Worm (Caenorhabditis elegans): ENCODE results near the gene pepm-1.

pepm-1 gene

DNA sequence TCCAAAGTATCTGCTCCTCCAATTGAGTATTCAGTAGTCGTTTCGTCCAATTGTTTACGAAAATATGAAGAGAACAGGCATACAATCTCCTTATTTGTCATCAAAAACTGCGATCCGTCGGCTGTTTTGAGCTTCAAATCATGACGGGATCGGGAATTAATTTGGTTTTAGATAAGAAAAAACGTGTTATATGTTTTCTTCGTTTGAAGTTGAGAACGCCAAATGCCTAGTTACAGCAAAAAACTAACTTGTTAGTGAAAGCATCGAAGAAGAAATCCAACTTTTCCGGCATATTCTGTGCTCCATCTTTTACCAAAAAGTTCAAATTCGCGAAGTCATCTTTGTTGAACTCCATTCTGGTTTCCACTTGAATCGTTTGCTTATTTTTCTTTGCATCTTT is 39.5 kb upstream of the pepm-1 start, which contains the start of gene F14D7.1:
Gene F14D7.1, minus strand, starts transcription at position 101 of the 400 bp plus-strand sequence.
- TF ChIP-seq rnt-1 (tag; optimal IDR thresholded peaks at IDR 0.05) (no peak), tbx-2 (tag; optimal IDR thresholded peaks at IDR 0.05) (no peak), nhr-28 (tag; optimal IDR thresholded peaks at IDR 0.05) (no peak), aha-1 (tag; optimal IDR thresholded peaks at IDR 0.05) (no peak), mab-9 (GFP tag; IDR thresholded peaks at IDR 0.05) (no peak), Y116A8C.19 (tag; optimal IDR thresholded peaks at IDR 0.05; ENCODE audit: borderline replicate concordance) (no peak), egl-13 (tag; optimal IDR thresholded peaks at IDR 0.05) (no peak), C04F5.9 (tag; optimal IDR thresholded peaks at IDR 0.05) (no peak), snpc-4 (tag; optimal IDR thresholded peaks at IDR 0.05) (no peak), lin-15B (tag; optimal IDR thresholded peaks at IDR 0.05) (no peak), egl-27 (tag; optimal IDR thresholded peaks at IDR 0.05) (no peak), fkh-4 (tag; optimal IDR thresholded peaks at IDR 0.05; ENCODE audit: borderline replicate concordance) (no peak), efl-3 (GFP tag; optimal IDR thresholded peaks at IDR 0.05) (no peak), xbp-1 (tag; optimal IDR thresholded peaks at IDR 0.05) (no peak), C16A3.4 (tag; optimal IDR thresholded peaks at IDR 0.05) (no peak), zag-1 (tag; optimal IDR thresholded peaks at IDR 0.05) (no peak), nhr-12 (tag; optimal IDR thresholded peaks at IDR 0.05) (no peak)

DNA sequence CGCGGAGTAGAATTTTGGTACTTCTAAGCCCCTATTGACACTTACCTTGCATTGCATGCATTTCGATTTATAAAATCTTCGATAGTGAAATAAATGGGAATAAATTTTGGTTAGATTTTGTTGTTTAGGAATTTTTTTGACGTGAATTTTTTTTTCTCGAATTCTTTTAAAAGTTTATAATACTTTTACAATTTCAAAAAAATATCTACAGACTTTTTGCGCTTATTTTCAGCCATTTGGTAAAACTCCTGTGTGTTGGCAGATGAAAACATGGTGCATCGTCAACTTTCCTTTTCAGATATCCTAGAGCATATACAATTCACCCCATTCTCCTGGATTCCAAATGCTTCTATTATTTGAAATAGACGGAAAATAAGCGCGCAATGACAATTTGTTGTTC is 38.3 kb upstream of the pepm-1 start, which contains the start of gene F14D7.18:
Gene F14D7.18, minus strand, starts transcription at position 101 of the 400 bp plus-strand sequence.
- no peak for TF ChIP-seq unc-30 (tag; optimal IDR thresholded peaks at IDR 0.05)
- no peak for TF ChIP-seq sup-37 (GFP tag; optimal IDR thresholded peaks at IDR 0.05)
- no peak for TF ChIP-seq isw-1 (GFP tag; IDR thresholded peaks at IDR 0.05)
- TF ChIP-seq mep-1 (tag; optimal IDR thresholded peaks at IDR 0.05): no peak
- TF ChIP-seq hlh-17 (GFP tag; optimal IDR thresholded peaks at IDR 0.05; ENCODE audit: borderline replicate concordance): no peak
- TF ChIP-seq hpl-2 (GFP tag; optimal IDR thresholded peaks at IDR 0.05): no peak
- TF ChIP-seq jun-1 (tag; optimal IDR thresholded peaks at IDR 0.05): no peak
- TF ChIP-seq ceh-90 (tag; optimal IDR thresholded peaks at IDR 0.05): no peak
- no peak for TF ChIP-seq aly-2 (tag; optimal IDR thresholded peaks at IDR 0.05)
- TF ChIP-seq aha-1 (tag; optimal IDR thresholded peaks at IDR 0.05): no peak
- no peak for TF ChIP-seq fos-1 (tag; optimal IDR thresholded peaks at IDR 0.05)

- no peak for TF ChIP-seq efl-1 (optimal IDR thresholded peaks at IDR 0.05)
- no peak for TF ChIP-seq efl-1 (GFP tag; optimal IDR thresholded peaks at IDR 0.05 in 1 of 2)
- no peak for TF ChIP-seq tlp-1 (tag; optimal IDR thresholded peaks at IDR 0.05)
- no peak for TF ChIP-seq alr-1 (tag; optimal IDR thresholded peaks at IDR 0.05; ENCODE audit: borderline replicate concordance)
- TF ChIP-seq unc-130 (tag; optimal IDR thresholded peaks at IDR 0.05): no peak
- no peak for TF ChIP-seq lir-3 (tag; optimal IDR thresholded peaks at IDR 0.05; ENCODE audit: poor library complexity)
- TF ChIP-seq mef-2 (tag; optimal IDR thresholded peaks at IDR 0.05): no peak
- no peak for TF ChIP-seq Y116A8C.19 (tag; optimal IDR thresholded peaks at IDR 0.05; ENCODE audit: borderline replicate concordance)
- no peak for TF ChIP-seq mab-9 (GFP tag; IDR thresholded peaks at IDR 0.05)
- TF ChIP-seq nhr-71 (tag; optimal IDR thresholded peaks at IDR 0.05): no peak
- TF ChIP-seq unc-62 (GFP tag; optimal IDR thresholded peaks at IDR 0.05): no peak
- TF ChIP-seq nhr-85 (tag): no peak
- no peak for TF ChIP-seq grh-1 (GFP tag; IDR thresholded peaks at IDR 0.05)
- no peak for TF ChIP-seq sptf-1 (tag; optimal IDR thresholded peaks at IDR 0.05)
- no peak for TF ChIP-seq aha-1 (tag; optimal IDR thresholded peaks at IDR 0.05)
- no peak for TF ChIP-seq snpc-4 (tag; optimal IDR thresholded peaks at IDR 0.05)
- no peak for TF ChIP-seq nhr-19 (GFP tag; conservative IDR thresholded peaks at IDR 0.05)
- no peak for TF ChIP-seq isw-1 (GFP tag; IDR thresholded peaks at IDR 0.05)
Observed at ce11 chrV:14293667-14294194, 35.2 kb upstream of the pepm-1 start, which contains the start of gene F14D7.2. F14D7.2 (minus strand) TSS chrV:14293717.
